Worm (Caenorhabditis elegans) whole organism, young adult: ENCODE results near the gene cdc-42.

Experiments
- B0261.1 ChIP-seq: sonication (generic microtip); optimal IDR thresholded peaks from 2 replicates; lab custom pipeline; 2016; ENCODE audit warnings: mild to moderate bottlenecking, missing genetic modification characterization, moderate library complexity, missing compliant biosample characterization
- C17E4.6 ChIP-seq: fragments of 200-800 bp; sonication (Bioruptor generic); IDR thresholded peaks from 2 replicates; pipeline ENCODE4 v1.3.6; 2022; ENCODE audit warnings: missing genetic modification reagents, missing genetic modification characterization, missing compliant biosample characterization
- F22D6.2 ChIP-seq: sonication (generic microtip); optimal IDR thresholded peaks from 2 replicates; lab custom pipeline; 2016; ENCODE audit warnings: mild to moderate bottlenecking, missing genetic modification characterization, missing compliant biosample characterization
- F23B12.7 ChIP-seq: sonication (generic microtip); optimal IDR thresholded peaks from 2 replicates; lab custom pipeline; 2017; ENCODE audit warnings: missing genetic modification characterization, mild to moderate bottlenecking, missing compliant biosample characterization, antibody characterized with exemption, moderate library complexity; ENCODE audit not compliant: insufficient read depth
- F33H1.4 ChIP-seq: fragments of 200-800 bp; sonication (Bioruptor generic); IDR thresholded peaks from 2 replicates; pipeline ENCODE4 v1.3.6; 2022; ENCODE audit warnings: missing genetic modification reagents, missing genetic modification characterization, missing compliant biosample characterization
- F39B2.1 ChIP-seq: fragments of 200-800 bp; sonication (Bioruptor generic); IDR thresholded peaks from 2 replicates; pipeline ENCODE4 v1.3.6; 2022; ENCODE audit warnings: missing genetic modification reagents, missing genetic modification characterization, missing compliant biosample characterization
- T26A5.8 ChIP-seq: sonication (generic microtip); optimal IDR thresholded peaks from 2 replicates; lab custom pipeline; 2016; ENCODE audit warnings: missing genetic modification characterization, missing compliant biosample characterization
- Y79H2A.3 ChIP-seq: fragments of 200-800 bp; sonication (Bioruptor generic); conservative IDR thresholded peaks from 2 replicates; pipeline ENCODE4 v1.3.6; 2022; ENCODE audit warnings: missing genetic modification reagents, missing genetic modification characterization, missing compliant biosample characterization
- akir-1 ChIP-seq: fragments of 200-800 bp; sonication (Bioruptor generic); optimal IDR thresholded peaks from 2 replicates; lab custom pipeline; 2018; ENCODE audit warnings: mild to moderate bottlenecking, missing genetic modification characterization, moderate library complexity, missing compliant biosample characterization
- atf-7 ChIP-seq: sonication (generic microtip); optimal IDR thresholded peaks from 2 replicates; lab custom pipeline; 2017; ENCODE audit warnings: mild to moderate bottlenecking, missing genetic modification characterization, missing compliant biosample characterization
- attf-3 ChIP-seq: fragments of 200-800 bp; sonication (Bioruptor generic); conservative IDR thresholded peaks from 2 replicates; pipeline ENCODE4 v1.3.6; 2022; ENCODE audit warnings: missing genetic modification reagents, missing genetic modification characterization, missing compliant biosample characterization
- ceh-100 ChIP-seq: fragments of 200-800 bp; sonication (Bioruptor generic); IDR thresholded peaks from 2 replicates; pipeline ENCODE4 v1.3.6; 2022; ENCODE audit warnings: missing genetic modification reagents, missing genetic modification characterization, missing compliant biosample characterization
- ceh-27 ChIP-seq: fragments of 200-800 bp; sonication (Bioruptor generic); optimal IDR thresholded peaks from 2 replicates; lab custom pipeline; 2018; ENCODE audit warnings: mild to moderate bottlenecking, missing genetic modification characterization, moderate library complexity, missing compliant biosample characterization
- ceh-40 ChIP-seq: fragments of 200-800 bp; sonication (Bioruptor generic); IDR thresholded peaks from 2 replicates; pipeline ENCODE4 v1.3.6; 2022; ENCODE audit warnings: missing genetic modification characterization, missing compliant biosample characterization
- ceh-79 ChIP-seq: sonication (generic microtip); optimal IDR thresholded peaks from 2 replicates; lab custom pipeline; 2017; ENCODE audit warnings: mild to moderate bottlenecking, missing genetic modification characterization, missing compliant biosample characterization
- dox-1 ChIP-seq: fragments of 200-800 bp; sonication (Bioruptor generic); IDR thresholded peaks from 2 replicates; pipeline ENCODE4 v1.3.6; 2022; ENCODE audit warnings: missing genetic modification reagents, missing genetic modification characterization, missing compliant biosample characterization
- dpl-1 ChIP-seq: fragments of 150-350 bp; optimal IDR thresholded peaks from 2 replicates; lab custom pipeline; 2014; ENCODE audit warnings: missing biosample characterization, missing genetic modification reagents, missing genetic modification characterization
- egl-18 ChIP-seq: fragments of 200-800 bp; sonication (Bioruptor generic); IDR thresholded peaks from 2 replicates; pipeline ENCODE4 v1.3.6; 2022; ENCODE audit warnings: missing genetic modification reagents, missing genetic modification characterization, missing compliant biosample characterization
- egl-44 ChIP-seq: fragments of 200-800 bp; sonication (Bioruptor generic); IDR thresholded peaks from 2 replicates; pipeline ENCODE4 v1.3.6; 2022; ENCODE audit warnings: missing genetic modification reagents, missing genetic modification characterization, missing compliant biosample characterization
- egrh-3 ChIP-seq: fragments of 200-800 bp; sonication (Bioruptor generic); IDR thresholded peaks from 2 replicates; pipeline ENCODE4 v1.3.6; 2022; ENCODE audit warnings: missing genetic modification reagents, missing genetic modification characterization, missing compliant biosample characterization
- gei-17 ChIP-seq: fragments of 200-800 bp; sonication (Bioruptor generic); optimal IDR thresholded peaks from 2 replicates; lab custom pipeline; 2018; ENCODE audit warnings: mild to moderate bottlenecking, missing genetic modification characterization, missing compliant biosample characterization
- him-1 ChIP-seq: sonication (generic microtip); optimal IDR thresholded peaks from 2 replicates; lab custom pipeline; 2016; ENCODE audit warnings: missing genotype, missing genetic modification reagents, missing genetic modification characterization, missing compliant biosample characterization
- hmg-20 ChIP-seq: fragments of 200-800 bp; sonication (Bioruptor generic); IDR thresholded peaks from 2 replicates; pipeline ENCODE4 v1.3.6; 2022; ENCODE audit warnings: missing genetic modification reagents, missing genetic modification characterization, missing compliant biosample characterization
- hrde-1 ChIP-seq: sonication (generic microtip); optimal IDR thresholded peaks from 2 replicates; lab custom pipeline; 2016; ENCODE audit warnings: missing genetic modification characterization, mild to moderate bottlenecking, missing compliant biosample characterization, moderate library complexity, missing genotype, missing genetic modification reagents, borderline replicate concordance
- lin-26 ChIP-seq: fragments of 200-800 bp; sonication (Bioruptor generic); IDR thresholded peaks from 2 replicates; pipeline ENCODE4 v1.3.6; 2022; ENCODE audit warnings: missing genetic modification reagents, missing genetic modification characterization, missing compliant biosample characterization
- lin-35 ChIP-seq, 3 experiments: fragments of 150-350 bp in 2 of 3; sonication (generic microtip) in 1 of 3; optimal IDR thresholded peaks; 2 replicates each; lab custom pipeline; 2014 to 2018; ENCODE audit warnings: missing biosample characterization in 3 of 3, missing genetic modification characterization in 3 of 3, missing genetic modification reagents in 3 of 3
- lsl-1 ChIP-seq: fragments of 200-800 bp; sonication (Bioruptor generic); optimal IDR thresholded peaks from 2 replicates; lab custom pipeline; 2018; ENCODE audit warnings: mild to moderate bottlenecking, missing genetic modification characterization, moderate library complexity, missing compliant biosample characterization
- madf-6 ChIP-seq: fragments of 200-800 bp; sonication (Bioruptor generic); IDR thresholded peaks from 2 replicates; pipeline ENCODE4 v1.3.6; 2022; ENCODE audit warnings: missing genetic modification reagents, missing genetic modification characterization, missing compliant biosample characterization
- mel-28 ChIP-seq: sonication (generic microtip); optimal IDR thresholded peaks from 2 replicates; lab custom pipeline; 2016; ENCODE audit warnings: borderline replicate concordance, mild to moderate bottlenecking, missing genetic modification characterization, missing compliant biosample characterization
- mxl-1 ChIP-seq: sonication (generic microtip); optimal IDR thresholded peaks from 2 replicates; lab custom pipeline; 2016; ENCODE audit warnings: missing genetic modification characterization, missing compliant biosample characterization
- nfya-1 ChIP-seq: sonication (generic microtip); optimal IDR thresholded peaks from 2 replicates; lab custom pipeline; 2017; ENCODE audit warnings: antibody characterized with exemption, missing compliant biosample characterization, missing genetic modification characterization, borderline replicate concordance; ENCODE audit not compliant: insufficient read depth
- nhr-120 ChIP-seq: fragments of 200-800 bp; sonication (Bioruptor generic); IDR thresholded peaks from 2 replicates; pipeline ENCODE4 v1.3.6; 2022; ENCODE audit warnings: missing genetic modification characterization, missing compliant biosample characterization
- nhr-179 ChIP-seq: sonication (generic microtip); optimal IDR thresholded peaks from 2 replicates; lab custom pipeline; 2016; ENCODE audit warnings: mild to moderate bottlenecking, missing genetic modification characterization, missing compliant biosample characterization
- rcor-1 ChIP-seq: fragments of 200-800 bp; sonication (Bioruptor generic); IDR thresholded peaks from 2 replicates; pipeline ENCODE4 v1.3.6; 2022; ENCODE audit warnings: missing genetic modification reagents, missing genetic modification characterization, missing compliant biosample characterization
- rec-8 ChIP-seq, 2 experiments: sonication (generic microtip); optimal IDR thresholded peaks; 2 replicates each; lab custom pipeline; 2016; ENCODE audit warnings: mild to moderate bottlenecking in 2 of 2, missing genetic modification characterization in 2 of 2, missing genetic modification reagents in 2 of 2, missing genotype in 2 of 2, missing biosample characterization in 1 of 2, missing compliant biosample characterization in 1 of 2, moderate library complexity in 1 of 2
- sea-2 ChIP-seq: fragments of 200-800 bp; sonication (Bioruptor generic); IDR thresholded peaks from 2 replicates; pipeline ENCODE4 v1.3.6; 2022; ENCODE audit warnings: missing genetic modification characterization, missing compliant biosample characterization
- somi-1 ChIP-seq: fragments of 200-800 bp; sonication (Bioruptor generic); optimal IDR thresholded peaks from 2 replicates; lab custom pipeline; 2018; ENCODE audit warnings: mild to moderate bottlenecking, missing genetic modification characterization, missing compliant biosample characterization
- tbp1 ChIP-seq: fragments of 200-800 bp; sonication (Bioruptor generic); optimal IDR thresholded peaks from 2 replicates; lab custom pipeline; 2018; ENCODE audit warnings: mild to moderate bottlenecking, missing genetic modification characterization, missing compliant biosample characterization
- unc-62 ChIP-seq: fragments of 150-350 bp; optimal IDR thresholded peaks from 2 replicates; lab custom pipeline; 2014; ENCODE audit warnings: missing biosample characterization, missing genetic modification reagents, missing genetic modification characterization
- ztf-25 ChIP-seq: fragments of 200-800 bp; sonication (Bioruptor generic); IDR thresholded peaks from 2 replicates; pipeline ENCODE4 v1.3.6; 2022; ENCODE audit warnings: missing genetic modification reagents, missing genetic modification characterization, missing compliant biosample characterization
- ztf-26 ChIP-seq: sonication (generic microtip); optimal IDR thresholded peaks from 2 replicates; lab custom pipeline; 2017; ENCODE audit warnings: missing genetic modification characterization, missing compliant biosample characterization
- ztf-3 ChIP-seq: fragments of 200-800 bp; sonication (Bioruptor generic); optimal IDR thresholded peaks from 2 replicates; lab custom pipeline; 2018; ENCODE audit warnings: mild to moderate bottlenecking, missing genetic modification characterization, missing compliant biosample characterization
- ztf-6 ChIP-seq: fragments of 200-800 bp; sonication (Bioruptor generic); IDR thresholded peaks from 2 replicates; pipeline ENCODE4 v1.3.6; 2022; ENCODE audit warnings: missing genetic modification reagents, missing genetic modification characterization, missing compliant biosample characterization

Gene cdc-42

DNA sequence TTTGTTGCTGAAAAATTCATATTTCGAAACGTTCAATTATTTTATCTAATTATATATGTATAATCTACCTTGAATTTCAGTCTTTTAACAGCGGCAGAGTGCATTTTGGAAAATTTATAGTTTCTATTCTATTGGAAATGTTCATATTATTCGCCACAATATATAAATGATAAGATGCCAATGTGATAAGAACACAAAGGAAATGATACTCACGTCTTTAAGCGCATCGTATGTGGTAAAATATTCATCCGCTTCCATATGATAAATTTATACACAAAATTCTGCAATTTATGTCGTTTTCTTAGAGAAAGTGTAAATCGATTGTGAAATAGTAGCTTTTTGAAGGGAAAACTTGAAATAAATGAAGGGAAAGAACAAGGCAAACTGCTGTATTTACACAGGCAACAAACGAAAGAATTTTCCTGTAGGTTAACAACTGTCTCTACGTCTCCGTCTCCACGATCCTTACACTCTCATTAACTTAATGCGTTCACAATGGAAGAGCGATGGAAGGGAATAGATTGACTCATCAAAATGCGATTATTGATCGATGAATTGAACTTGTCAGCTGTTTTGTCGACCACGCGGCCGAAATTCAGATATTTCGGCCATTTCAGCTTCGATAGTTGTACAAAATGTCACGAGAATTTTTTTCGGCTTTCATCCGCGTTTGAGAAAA is 45.9 kb downstream of the cdc-42 start, which contains the start of gene alfa-1 (continued):
- TF ChIP-seq rec-8 (tag; optimal IDR thresholded peaks at IDR 0.05; lab: Kevin White, UChicago): no peak
- TF ChIP-seq ztf-25: no peak
- no peak for TF ChIP-seq F22D6.2 (tag; lab: Kevin White, UChicago)
- no peak for TF ChIP-seq atf-7
- TF ChIP-seq mxl-1 (tag; lab: Kevin White, UChicago): no peak
- TF ChIP-seq lin-26: no peak
- no peak for TF ChIP-seq F33H1.4
- TF ChIP-seq hrde-1 (tag; lab: Kevin White, UChicago): no peak
- 0 out of 2 replicates have a peak, but pooled peaks have one; percentile 16 for TF ChIP-seq madf-6
- TF ChIP-seq Y79H2A.3: no peak
- no peak for TF ChIP-seq ztf-3 (GFP tag; lab: Kevin White, UChicago)
- TF ChIP-seq mel-28: no peak

DNA sequence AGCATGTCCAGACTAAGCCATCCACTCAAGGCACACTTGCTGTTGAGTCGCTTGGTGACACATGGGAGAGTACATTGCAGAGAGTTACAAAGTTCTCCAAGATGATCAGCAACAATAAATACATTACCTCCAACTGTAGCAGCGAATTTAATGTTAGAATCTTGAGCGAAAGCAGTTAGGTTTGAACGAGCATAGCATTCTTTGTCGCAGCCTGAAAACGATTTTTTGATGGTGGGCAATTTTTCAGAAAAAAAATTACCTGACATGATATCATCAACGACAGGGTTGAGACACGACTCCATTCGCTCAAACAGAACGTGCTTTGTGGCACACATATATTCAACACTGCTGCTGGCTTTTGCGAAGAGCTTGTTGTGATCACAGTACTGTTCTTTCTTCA is 46.8 kb downstream of the cdc-42 start:
- TF ChIP-seq somi-1 (GFP tag; lab: Kevin White, UChicago) (no peak), ceh-27 (GFP tag; lab: Kevin White, UChicago) (no peak), nhr-120 (GFP tag; lab: Robert Waterston, UW) (no peak), egl-18 (GFP tag; lab: Robert Waterston, UW) (no peak), Y79H2A.3 (no peak), F23B12.7 (tag; lab: Kevin White, UChicago) (no peak), tbp1 (GFP tag; lab: Kevin White, UChicago) (no peak), ceh-40 (GFP tag; lab: Robert Waterston, UW) (no peak), egrh-3 (GFP tag; lab: Robert Waterston, UW) (no peak), ztf-6 (GFP tag; lab: Robert Waterston, UW) (no peak), C17E4.6 (no peak)

DNA sequence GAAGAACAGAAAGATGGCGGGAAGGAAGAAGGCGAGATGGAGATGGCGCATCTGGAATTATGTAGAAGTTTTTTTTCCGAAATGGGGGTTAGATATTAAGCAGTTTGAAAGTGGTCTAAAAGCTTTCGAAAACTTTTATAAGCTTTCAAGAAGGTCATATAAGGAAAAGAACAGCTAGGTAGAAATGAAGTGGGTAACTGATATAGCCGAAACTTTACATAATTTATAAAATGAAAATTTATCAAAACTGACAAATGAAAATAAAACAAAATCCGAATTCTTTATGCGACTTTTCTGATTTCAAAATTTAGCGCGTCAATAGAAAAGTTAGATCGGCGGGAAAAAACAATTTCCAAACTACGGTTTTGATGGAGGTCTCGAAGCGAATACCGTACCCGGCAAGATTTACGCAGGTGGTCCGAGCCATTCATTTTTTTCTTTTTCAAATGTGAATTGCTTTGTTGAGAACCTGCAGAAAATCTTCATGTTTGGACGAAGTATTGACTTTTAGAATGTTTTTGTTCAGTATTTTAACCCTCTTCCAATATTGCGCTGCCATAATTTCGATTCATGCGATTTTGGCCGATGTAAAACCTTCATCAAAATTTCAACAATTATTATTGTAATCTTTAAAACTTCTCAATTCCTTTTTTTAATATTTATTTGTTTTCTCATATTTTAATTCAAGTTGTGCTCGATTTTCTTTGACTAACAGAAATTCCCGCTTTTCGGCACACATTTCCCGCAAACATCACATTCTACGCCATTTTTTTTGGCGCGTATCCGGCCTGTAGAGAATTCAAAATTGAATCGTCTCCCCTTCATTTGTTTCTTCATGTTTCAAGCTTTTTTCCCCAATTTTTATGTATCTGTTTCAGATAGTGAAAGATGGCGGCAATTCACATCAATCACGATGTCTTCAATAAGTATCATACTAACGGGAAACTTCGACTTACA is 47.7 kb downstream of the cdc-42 start, which contains the start of the genes F18A1.7 and rpa-1:
F18A1.7 (minus strand) TSS at position 51 of the 957 bp plus-strand sequence.
rpa-1 (plus strand) TSS at position 879 of the 957 bp plus-strand sequence.
- TF ChIP-seq lin-35 (GFP tag; optimal IDR thresholded peaks at IDR 0.05; lab: Kevin White, UChicago) (peak in 1 of 3 experiments; percentile 81), T26A5.8 (tag; lab: Kevin White, UChicago) (no peak), F33H1.4 (peak; percentile 97), sea-2 (GFP tag; lab: Robert Waterston, UW) (no peak), ztf-25 (no peak), F39B2.1 (GFP tag; lab: Robert Waterston, UW) (no peak), dpl-1 (GFP tag; lab: Kevin White, UChicago) (peak; percentile 91), B0261.1 (tag; lab: Kevin White, UChicago) (no peak), nhr-179 (tag; lab: Kevin White, UChicago) (no peak), him-1 (tag; lab: Kevin White, UChicago) (no peak), rcor-1 (GFP tag; lab: Robert Waterston, UW) (peak; percentile 92), unc-62 (GFP tag; lab: Kevin White, UChicago) (no peak), nfya-1 (tag; lab: Kevin White, UChicago) (no peak), egl-44 (no peak), gei-17 (GFP tag; lab: Kevin White, UChicago) (no peak), ztf-26 (no peak), ceh-27 (GFP tag; lab: Kevin White, UChicago) (no peak), lsl-1 (GFP tag; lab: Kevin White, UChicago) (peak; percentile 98), akir-1 (GFP tag; lab: Kevin White, UChicago) (no peak), ceh-79 (no peak), hmg-20 (GFP tag; lab: Robert Waterston, UW) (no peak), ceh-100 (GFP tag; lab: Robert Waterston, UW) (0 out of 2 replicates have a peak, but pooled peaks have one; percentile 11), attf-3 (GFP tag; lab: Robert Waterston, UW) (no peak), rec-8 (tag; optimal IDR thresholded peaks at IDR 0.05; lab: Kevin White, UChicago) (no peak), dox-1 (GFP tag; lab: Robert Waterston, UW) (peak; percentile 81)
